Fruit fly (Drosophila melanogaster) whole organism, adult: Measurements from ENCODE around the gene nmd.
A peak's percentile ranks its signal among the peaks of the same experiment; 100 is the strongest.

ENCODE experiments used
- CG11617 ChIP-seq: fragments of 200-800 bp; sonication (Bioruptor generic); optimal IDR thresholded peaks from 2 replicates; lab custom pipeline; 2017; ENCODE audit warnings: mild to moderate bottlenecking, missing biosample characterization, missing genetic modification reagents, missing genetic modification characterization
- CG1620 ChIP-seq: fragments of 200-800 bp; sonication (Bioruptor generic); optimal IDR thresholded peaks from 2 replicates; lab custom pipeline; 2016; ENCODE audit warnings: missing biosample characterization, missing genetic modification characterization
- CG5204 ChIP-seq: fragments of 200-800 bp; sonication (Bioruptor generic); optimal IDR thresholded peaks from 2 replicates; lab custom pipeline; 2016; ENCODE audit warnings: missing biosample characterization, missing genetic modification characterization
- CG7101 ChIP-seq: fragments of 200-800 bp; sonication (Bioruptor generic); optimal IDR thresholded peaks from 2 replicates; lab custom pipeline; 2018; ENCODE audit warnings: missing biosample characterization, mild to moderate bottlenecking, missing genetic modification characterization, moderate library complexity
- Clk ChIP-seq: fragments of 200-800 bp; sonication (Bioruptor generic); optimal IDR thresholded peaks from 2 replicates; lab custom pipeline; 2017; ENCODE audit warnings: missing biosample characterization, missing genetic modification characterization
- Crg-1 ChIP-seq: fragments of 200-800 bp; sonication (Bioruptor generic); optimal IDR thresholded peaks from 2 replicates; lab custom pipeline; 2016; ENCODE audit warnings: missing biosample characterization, missing genetic modification characterization
- Hr96 ChIP-seq: fragments of 200-800 bp; sonication (Bioruptor generic); optimal IDR thresholded peaks from 2 replicates; lab custom pipeline; 2016; ENCODE audit warnings: missing biosample characterization, missing genetic modification characterization
- cic ChIP-seq: fragments of 200-800 bp; sonication (Bioruptor generic); optimal IDR thresholded peaks from 2 replicates; lab custom pipeline; 2017; ENCODE audit warnings: missing biosample characterization, mild to moderate bottlenecking, missing genetic modification characterization, moderate library complexity
- cnc ChIP-seq, 2 experiments: fragments of >200 bp; optimal IDR thresholded peaks; 2 replicates each; lab custom pipeline; 2017
- kay ChIP-seq: fragments of 200-800 bp; sonication (Bioruptor generic); peaks from one replicate; lab custom pipeline; 2016; ENCODE audit warnings: missing biosample characterization, missing genetic modification characterization, borderline replicate concordance
- ovo ChIP-seq: fragments of 200-800 bp; sonication (Bioruptor generic); optimal IDR thresholded peaks from 2 replicates; lab custom pipeline; 2016; ENCODE audit warnings: missing biosample characterization, missing genetic modification characterization
- tj ChIP-seq: fragments of 200-800 bp; sonication (Bioruptor generic); optimal IDR thresholded peaks from 3 replicates; lab custom pipeline; 2017; ENCODE audit warnings: missing biosample characterization, mild to moderate bottlenecking, missing genetic modification characterization, moderate library complexity
- toe ChIP-seq: fragments of 200-800 bp; sonication (Bioruptor generic); optimal IDR thresholded peaks from 2 replicates; lab custom pipeline; 2016; ENCODE audit warnings: missing biosample characterization, missing genetic modification characterization

DNA sequence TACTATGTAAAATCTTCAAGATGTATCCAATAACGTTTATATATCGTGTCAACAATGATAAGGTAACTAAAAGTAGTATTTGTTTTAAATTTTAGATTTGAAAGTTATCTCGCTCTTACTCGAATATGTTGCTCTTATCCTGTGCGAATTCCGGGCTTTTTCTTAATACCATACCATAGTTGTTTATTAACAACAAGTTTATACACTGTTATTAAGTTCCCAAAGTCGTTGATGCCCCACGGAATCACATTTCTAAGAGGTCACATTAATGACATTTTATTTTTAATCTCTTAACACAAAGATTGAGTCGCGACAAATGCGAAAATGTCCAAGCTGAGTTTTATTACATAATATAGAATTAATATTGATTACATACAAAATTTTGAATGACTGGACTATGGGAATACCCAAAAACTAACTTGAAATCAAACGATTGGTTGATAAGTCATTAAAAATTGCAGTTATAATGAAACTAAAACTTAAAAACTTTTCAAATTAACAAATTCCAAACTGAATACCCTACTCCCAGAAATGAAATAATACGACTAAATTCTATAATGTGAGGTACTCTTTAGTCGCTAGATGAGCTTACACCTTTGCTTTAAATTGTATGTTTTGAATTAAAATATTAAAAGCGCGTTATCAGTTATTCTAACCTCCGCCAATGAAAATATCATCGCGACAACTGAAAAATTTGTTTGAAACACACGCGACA, 19.2 kb upstream of the nmd start, which contains the start of gene CG5381:
- no peak for TF ChIP-seq CG1620 (GFP tag; lab: Kevin White, UChicago)
- TF ChIP-seq CG5204 (GFP tag; lab: Kevin White, UChicago) = no peak
- TF ChIP-seq cic = no peak
- no peak for TF ChIP-seq Crg-1 (GFP tag; lab: Kevin White, UChicago)
- TF ChIP-seq CG7101 (tag; lab: Kevin White, UChicago) = no peak
- no peak for TF ChIP-seq tj (GFP tag; lab: Kevin White, UChicago)
- TF ChIP-seq toe (GFP tag; lab: Kevin White, UChicago) = no peak
- TF ChIP-seq ovo (GFP tag; lab: Kevin White, UChicago) = no peak
- no peak for TF ChIP-seq CG11617 (GFP tag; lab: Kevin White, UChicago)
- no peak for TF ChIP-seq Hr96
- TF ChIP-seq cnc (optimal IDR thresholded peaks at IDR 0.05; lab: Kevin White, UChicago) = no peak
- TF ChIP-seq kay (GFP tag; lab: Kevin White, UChicago) = peak; percentile 69
- no peak for TF ChIP-seq Clk (GFP tag; lab: Kevin White, UChicago)
